5 worm cellular contexts compared by ENCODE assay signal in genomic region chrX:348141-348540, ce11.
TF ChIP-seq lines count a peak whose summit lies in the region.

No protein-coding gene starts in this region.

TF ChIP-seq in whole organism, L1 larva, 84 proteins besides CTCF, POLR2A, EP300 and RAD21 (continued from another document):
- TF ChIP-seq nhr-76 (tag; optimal IDR thresholded peaks at IDR 0.05; lab: Kevin White, UChicago) (no peak), ceh-8 (GFP tag; optimal IDR thresholded peaks at IDR 0.05; lab: Kevin White, UChicago) (no peak), tbx-2 (tag; optimal IDR thresholded peaks at IDR 0.05; lab: Kevin White, UChicago) (peak; percentile 10), lin-14 (GFP tag; optimal IDR thresholded peaks at IDR 0.05; lab: Kevin White, UChicago) (peak; percentile 58), hpl-2 (GFP tag; optimal IDR thresholded peaks at IDR 0.05; lab: Kevin White, UChicago) (no peak), ceh-82 (tag; optimal IDR thresholded peaks at IDR 0.05; lab: Kevin White, UChicago) (peak in 1 of 3 experiments; percentile 37), mdl-1 (tag; optimal IDR thresholded peaks at IDR 0.05; lab: Kevin White, UChicago) (peak in 1 of 2 experiments; percentile 68), nhr-71 (tag; optimal IDR thresholded peaks at IDR 0.05; lab: Kevin White, UChicago) (peak; percentile 20), nhr-20 (tag; optimal IDR thresholded peaks at IDR 0.05; lab: Kevin White, UChicago) (no peak), nhr-77 (tag; optimal IDR thresholded peaks at IDR 0.05; lab: Kevin White, UChicago) (no peak), nhr-19 (GFP tag; conservative IDR thresholded peaks at IDR 0.05; lab: Robert Waterston, UW) (0 out of 2 replicates have a peak, but pooled peaks have one; percentile 24), grh-1 (GFP tag; IDR thresholded peaks at IDR 0.05; lab: Robert Waterston, UW) (no peak)

TF ChIP-seq in whole organism, L2 larva, 48 proteins besides CTCF, POLR2A, EP300 and RAD21 (continued from another document):
- TF ChIP-seq unc-39 (tag; optimal IDR thresholded peaks at IDR 0.05; lab: Kevin White, UChicago) = no peak
- TF ChIP-seq mdl-1 (tag; optimal IDR thresholded peaks at IDR 0.05; lab: Kevin White, UChicago) = peak in 1 of 2 experiments; percentile 60
- no peak for TF ChIP-seq mbf-1 (tag; optimal IDR thresholded peaks at IDR 0.05; lab: Kevin White, UChicago)
- TF ChIP-seq C34F6.9 (tag; optimal IDR thresholded peaks at IDR 0.05; lab: Kevin White, UChicago) = peak; percentile 63
- TF ChIP-seq egl-27 (tag; optimal IDR thresholded peaks at IDR 0.05; lab: Kevin White, UChicago) = no peak

TF ChIP-seq in whole organism, L3 larva, 47 proteins besides CTCF, POLR2A, EP300 and RAD21 (continued from another document):
- TF ChIP-seq daf-12 (tag; optimal IDR thresholded peaks at IDR 0.05; lab: Kevin White, UChicago) (no peak), eor-1 (tag; optimal IDR thresholded peaks at IDR 0.05; lab: Kevin White, UChicago) (no peak)
TF ChIP-seq in whole organism, L3 larva: peak in this region for 7.

TF ChIP-seq in whole organism, L4 larva, 104 proteins besides CTCF, POLR2A, EP300 and RAD21 (continued from another document):
- peak in 1 of 2 experiments; percentile 49 for TF ChIP-seq lsy-2 (tag; optimal IDR thresholded peaks at IDR 0.05; lab: Kevin White, UChicago)
- TF ChIP-seq ZK337.2 (GFP tag; IDR thresholded peaks at IDR 0.05; lab: Robert Waterston, UW) = no peak
- peak; percentile 19 to 74 for TF ChIP-seq mdl-1 (tag; optimal IDR thresholded peaks at IDR 0.05; lab: Kevin White, UChicago)
- peak in 1 of 2 experiments; percentile 54 for TF ChIP-seq unc-62 (GFP tag; optimal IDR thresholded peaks at IDR 0.05 in 1 of 2; lab: Kevin White, UChicago)
- TF ChIP-seq unc-62 (tag; optimal IDR thresholded peaks at IDR 0.05; lab: Kevin White, UChicago) = no peak
- TF ChIP-seq nhr-28 (tag; optimal IDR thresholded peaks at IDR 0.05; lab: Kevin White, UChicago) = peak; percentile 9
- no peak for TF ChIP-seq T26A8.4 (GFP tag; IDR thresholded peaks at IDR 0.05; lab: Robert Waterston, UW)
- TF ChIP-seq dmd-6 (GFP tag; IDR thresholded peaks at IDR 0.05; lab: Robert Waterston, UW) = peak; percentile 31; the same call in 1 of the 2 replicates
- no peak for TF ChIP-seq lin-39 (tag; optimal IDR thresholded peaks at IDR 0.05; lab: Kevin White, UChicago)

TF ChIP-seq in whole organism, late embryonic, 69 proteins besides CTCF, POLR2A, EP300 and RAD21 (continued from another document):
- TF ChIP-seq ref-2 (tag; optimal IDR thresholded peaks at IDR 0.05; lab: Kevin White, UChicago) (no peak), fax-1 (tag; optimal IDR thresholded peaks at IDR 0.05; lab: Kevin White, UChicago) (no peak), ztf-16 (tag; optimal IDR thresholded peaks at IDR 0.05; lab: Kevin White, UChicago) (no peak), pros-1 (tag; optimal IDR thresholded peaks at IDR 0.05; lab: Kevin White, UChicago) (no peak), dve-1 (tag; optimal IDR thresholded peaks at IDR 0.05; lab: Kevin White, UChicago) (no peak), Y22D7AL.16 (tag; optimal IDR thresholded peaks at IDR 0.05; lab: Kevin White, UChicago) (no peak), ttx-3 (tag; optimal IDR thresholded peaks at IDR 0.05; lab: Kevin White, UChicago) (no peak), hlh-15 (tag; optimal IDR thresholded peaks at IDR 0.05; lab: Kevin White, UChicago) (no peak), ceh-22 (tag; optimal IDR thresholded peaks at IDR 0.05; lab: Kevin White, UChicago) (no peak), unc-86 (tag; optimal IDR thresholded peaks at IDR 0.05; lab: Kevin White, UChicago) (no peak), npax-4 (tag; optimal IDR thresholded peaks at IDR 0.05; lab: Kevin White, UChicago) (no peak), elt-4 (tag; optimal IDR thresholded peaks at IDR 0.05; lab: Kevin White, UChicago) (no peak), nfya-1 (tag; optimal IDR thresholded peaks at IDR 0.05; lab: Kevin White, UChicago) (peak; percentile 8), ceh-18 (tag; optimal IDR thresholded peaks at IDR 0.05; lab: Kevin White, UChicago) (no peak), ets-4 (tag; optimal IDR thresholded peaks at IDR 0.05; lab: Kevin White, UChicago) (no peak), F13H6.1 (tag; optimal IDR thresholded peaks at IDR 0.05; lab: Kevin White, UChicago) (no peak), dmd-4 (tag; optimal IDR thresholded peaks at IDR 0.05; lab: Kevin White, UChicago; ENCODE audit: borderline replicate concordance) (no peak), ceh-14 (tag; optimal IDR thresholded peaks at IDR 0.05; lab: Kevin White, UChicago) (no peak), che-1 (tag; optimal IDR thresholded peaks at IDR 0.05; lab: Kevin White, UChicago) (no peak), gmeb-2 (tag; optimal IDR thresholded peaks at IDR 0.05; lab: Kevin White, UChicago) (no peak), pax-1 (tag; optimal IDR thresholded peaks at IDR 0.05; lab: Kevin White, UChicago) (no peak), unc-3 (GFP tag; conservative IDR thresholded peaks at IDR 0.05; lab: Robert Waterston, UW) (no peak), unc-3 (tag; optimal IDR thresholded peaks at IDR 0.05; lab: Kevin White, UChicago) (no peak), ceh-31 (tag; optimal IDR thresholded peaks at IDR 0.05; lab: Kevin White, UChicago) (peak; percentile 21), sox-2 (GFP tag; IDR thresholded peaks at IDR 0.05; lab: Robert Waterston, UW) (no peak), pat-9 (tag; optimal IDR thresholded peaks at IDR 0.05; lab: Kevin White, UChicago) (no peak), ceh-34 (tag; optimal IDR thresholded peaks at IDR 0.05; lab: Kevin White, UChicago) (no peak), odd-2 (tag; optimal IDR thresholded peaks at IDR 0.05; lab: Kevin White, UChicago) (no peak), K02D7.2 (tag; optimal IDR thresholded peaks at IDR 0.05; lab: Kevin White, UChicago) (no peak), K09A11.1 (tag; optimal IDR thresholded peaks at IDR 0.05; lab: Kevin White, UChicago; ENCODE audit: insufficient read depth) (no peak)
